Fruit fly (Drosophila melanogaster) whole organism, embryonic: ENCODE results near the gene yellow-e3.
A peak's percentile ranks its signal among the peaks of the same experiment; 100 is the strongest.

ENCODE experiments used
- Ada2b ChIP-seq: fragments of 200-800 bp; sonication (Bioruptor generic); IDR thresholded peaks from 2 replicates; pipeline ENCODE4 v1.3.6; 2022; ENCODE audit warnings: missing biosample characterization, missing genetic modification characterization
- BEAF-32 ChIP-seq: fragments of 200-800 bp; sonication (Bioruptor generic); optimal IDR thresholded peaks from 3 replicates; lab custom pipeline; 2017; ENCODE audit warnings: missing biosample characterization, missing genetic modification characterization, mild to moderate bottlenecking, moderate library complexity, missing genetic modification reagents
- C15 ChIP-seq: fragments of 200-800 bp; sonication (Bioruptor generic); IDR thresholded peaks from 3 replicates; pipeline ENCODE4 v1.3.6; 2022; ENCODE audit warnings: missing biosample characterization, missing genetic modification characterization
- CG10431 ChIP-seq: fragments of 200-800 bp; sonication (Bioruptor generic); optimal IDR thresholded peaks from 3 replicates; lab custom pipeline; 2018; ENCODE audit warnings: missing biosample characterization, mild to moderate bottlenecking, missing genetic modification characterization
- CG11695 ChIP-seq: fragments of 200-800 bp; sonication (Bioruptor generic); IDR thresholded peaks from 3 replicates; pipeline ENCODE4 v1.3.6; 2022; ENCODE audit warnings: missing biosample characterization, missing genetic modification characterization
- CG12155 ChIP-seq: fragments of 200-800 bp; sonication (Bioruptor generic); optimal IDR thresholded peaks from 3 replicates; lab custom pipeline; 2016; ENCODE audit warnings: missing biosample characterization, missing genetic modification characterization
- CG12744 ChIP-seq: fragments of 200-800 bp; sonication (Bioruptor generic); optimal IDR thresholded peaks from 2 replicates; lab custom pipeline; 2016; ENCODE audit warnings: missing biosample characterization, missing genetic modification characterization
- CG16779 ChIP-seq: fragments of 200-800 bp; sonication (Bioruptor generic); IDR thresholded peaks from 2 replicates; pipeline ENCODE4 v1.3.6; 2022; ENCODE audit warnings: missing biosample characterization, missing genetic modification characterization
- CG17912 ChIP-seq: fragments of 200-800 bp; sonication (Bioruptor generic); optimal IDR thresholded peaks from 2 replicates; lab custom pipeline; 2018; ENCODE audit warnings: missing biosample characterization, mild to moderate bottlenecking, missing genetic modification characterization
- CG2678 ChIP-seq: fragments of 200-800 bp; sonication (Bioruptor generic); optimal IDR thresholded peaks from 3 replicates; lab custom pipeline; 2019; ENCODE audit warnings: missing biosample characterization, mild to moderate bottlenecking, missing genetic modification characterization, moderate library complexity
- CG30431 ChIP-seq: fragments of 200-800 bp; sonication (Bioruptor generic); optimal IDR thresholded peaks from 2 replicates; lab custom pipeline; 2017; ENCODE audit warnings: missing biosample characterization, missing genetic modification characterization
- CG3838 ChIP-seq: fragments of 200-800 bp; sonication (Bioruptor generic); optimal IDR thresholded peaks from 3 replicates; lab custom pipeline; 2016; ENCODE audit warnings: missing biosample characterization, missing genetic modification characterization
- CG3847 ChIP-seq: fragments of 200-800 bp; sonication (Bioruptor generic); IDR thresholded peaks from 2 replicates; pipeline ENCODE4 v1.3.6; 2022; ENCODE audit warnings: missing biosample characterization, missing genetic modification characterization
- CG4854 ChIP-seq: fragments of 200-800 bp; sonication (Bioruptor generic); optimal IDR thresholded peaks from 2 replicates; lab custom pipeline; 2016; ENCODE audit warnings: missing biosample characterization, missing genetic modification characterization, inconsistent platforms
- CG6175 ChIP-seq: fragments of 200-800 bp; sonication (Bioruptor generic); IDR thresholded peaks from 3 replicates; pipeline ENCODE4 v1.3.6; 2022; ENCODE audit warnings: missing biosample characterization, missing genetic modification characterization
- CG6272 ChIP-seq: fragments of 200-800 bp; sonication (Bioruptor generic); IDR thresholded peaks from 2 replicates; pipeline ENCODE4 v1.3.6; 2022; ENCODE audit warnings: missing biosample characterization, missing genetic modification characterization
- CG6765 ChIP-seq: fragments of 200-800 bp; sonication (Bioruptor generic); optimal IDR thresholded peaks from 3 replicates; lab custom pipeline; 2017; ENCODE audit warnings: missing biosample characterization, mild to moderate bottlenecking, missing genetic modification characterization
- CG8478 ChIP-seq: fragments of >200 bp; optimal IDR thresholded peaks from 2 replicates; lab custom pipeline; 2018
- CTCF ChIP-seq: fragments of 200-800 bp; sonication (Bioruptor generic); optimal IDR thresholded peaks from 2 replicates; lab custom pipeline; 2017; ENCODE audit warnings: missing biosample characterization, mild to moderate bottlenecking, missing genetic modification characterization, moderate library complexity
- Deaf1 ChIP-seq: fragments of 200-800 bp; optimal IDR thresholded peaks from 3 replicates; lab custom pipeline; 2019; ENCODE audit warnings: missing biosample characterization, mild to moderate bottlenecking, missing genetic modification characterization, moderate library complexity
- Dll ChIP-seq: fragments of 200-800 bp; sonication (Bioruptor generic); IDR thresholded peaks from 4 replicates; pipeline ENCODE4 v1.3.6; 2022; ENCODE audit warnings: missing biosample characterization, missing genetic modification characterization; ENCODE audit not compliant: partially characterized antibody
- Dp ChIP-seq: fragments of 200-800 bp; sonication (Bioruptor generic); optimal IDR thresholded peaks from 2 replicates; lab custom pipeline; 2018; ENCODE audit warnings: missing biosample characterization, mild to moderate bottlenecking, missing genetic modification characterization, moderate library complexity
- HLH3B ChIP-seq: fragments of 200-800 bp; sonication (Bioruptor generic); IDR thresholded peaks from 2 replicates; pipeline ENCODE4 v1.3.6; 2022; ENCODE audit warnings: missing biosample characterization, missing genetic modification characterization
- HLHmδ ChIP-seq: fragments of 200-800 bp; sonication (Bioruptor generic); optimal IDR thresholded peaks from 2 replicates; lab custom pipeline; 2018; ENCODE audit warnings: missing biosample characterization, mild to moderate bottlenecking, missing genetic modification characterization, moderate library complexity
- Hmr ChIP-seq: fragments of 200-800 bp; sonication (Bioruptor generic); optimal IDR thresholded peaks from 3 replicates; lab custom pipeline; 2017; ENCODE audit warnings: mild to moderate bottlenecking, missing biosample characterization, missing genetic modification reagents, missing genetic modification characterization
- Hmx ChIP-seq: fragments of 200-800 bp; sonication (Bioruptor generic); optimal IDR thresholded peaks from 2 replicates; lab custom pipeline; 2016; ENCODE audit warnings: missing biosample characterization, missing genetic modification characterization
- MBD-R2 ChIP-seq: fragments of 200-800 bp; sonication (Bioruptor generic); IDR thresholded peaks from 2 replicates; pipeline ENCODE4 v1.3.6; 2022; ENCODE audit warnings: missing biosample characterization, missing genetic modification characterization
- Mad ChIP-seq: fragments of 200-800 bp; sonication (Bioruptor generic); optimal IDR thresholded peaks from 2 replicates; lab custom pipeline; 2016; ENCODE audit warnings: missing biosample characterization, missing genetic modification characterization
- Neu2 ChIP-seq: fragments of 200-800 bp; sonication (Bioruptor generic); optimal IDR thresholded peaks from 3 replicates; lab custom pipeline; 2016; ENCODE audit warnings: missing biosample characterization, missing genetic modification characterization, borderline replicate concordance
- Nf-YC ChIP-seq: fragments of 200-800 bp; optimal IDR thresholded peaks from 3 replicates; lab custom pipeline; 2019; ENCODE audit warnings: missing biosample characterization, mild to moderate bottlenecking, missing genetic modification characterization, moderate library complexity
- Ravus ChIP-seq: fragments of 200-800 bp; sonication (Bioruptor generic); IDR thresholded peaks from 2 replicates; pipeline ENCODE4 v1.3.6; 2022; ENCODE audit warnings: missing biosample characterization, missing genetic modification characterization
- Scr ChIP-seq: fragments of 200-800 bp; sonication (Bioruptor generic); IDR thresholded peaks from 2 replicates; pipeline ENCODE4 v1.3.6; 2022; ENCODE audit warnings: missing biosample characterization, missing genetic modification characterization; ENCODE audit not compliant: partially characterized antibody
- Sox102F ChIP-seq: fragments of 200-800 bp; sonication (Bioruptor generic); optimal IDR thresholded peaks from 2 replicates; lab custom pipeline; 2018; ENCODE audit warnings: missing biosample characterization, mild to moderate bottlenecking, missing genetic modification characterization, moderate library complexity
- Tbp ChIP-seq: fragments of >200 bp; optimal IDR thresholded peaks from 2 replicates; lab custom pipeline; 2018; ENCODE audit warnings: missing biosample characterization, missing genetic modification characterization
- ato ChIP-seq: fragments of 200-800 bp; sonication (Bioruptor generic); IDR thresholded peaks from 2 replicates; pipeline ENCODE4 v1.3.6; 2022; ENCODE audit warnings: missing biosample characterization, missing genetic modification characterization; ENCODE audit not compliant: partially characterized antibody
- bcd ChIP-seq: fragments of 200-800 bp; sonication (Bioruptor generic); optimal IDR thresholded peaks from 2 replicates; lab custom pipeline; 2017; ENCODE audit warnings: missing biosample characterization, mild to moderate bottlenecking, missing genetic modification characterization
- br ChIP-seq: fragments of >200 bp; optimal IDR thresholded peaks from 2 replicates; lab custom pipeline; 2017
- cwo ChIP-seq: fragments of 200-800 bp; sonication (Bioruptor generic); optimal IDR thresholded peaks from 3 replicates; lab custom pipeline; 2017; ENCODE audit warnings: missing biosample characterization, missing genetic modification characterization, mild to moderate bottlenecking, moderate library complexity, missing genetic modification reagents
- fu2 ChIP-seq: fragments of 200-800 bp; sonication (Bioruptor generic); optimal IDR thresholded peaks from 2 replicates; lab custom pipeline; 2016; ENCODE audit warnings: missing biosample characterization, missing genetic modification characterization
- gce ChIP-seq: fragments of 200-800 bp; sonication (Bioruptor generic); IDR thresholded peaks from 3 replicates; pipeline ENCODE4 v1.3.6; 2022; ENCODE audit warnings: missing biosample characterization, missing genetic modification characterization
- grn ChIP-seq: fragments of 200-800 bp; sonication (Bioruptor generic); optimal IDR thresholded peaks from 3 replicates; lab custom pipeline; 2017; ENCODE audit warnings: missing biosample characterization, missing genetic modification characterization
- jigr1 ChIP-seq: fragments of 200-800 bp; sonication (Bioruptor generic); IDR thresholded peaks from 3 replicates; pipeline ENCODE4 v1.3.6; 2022; ENCODE audit warnings: missing biosample characterization, missing genetic modification characterization
- mirr ChIP-seq: fragments of 200-800 bp; sonication (Bioruptor generic); optimal IDR thresholded peaks from 3 replicates; lab custom pipeline; 2018; ENCODE audit warnings: missing biosample characterization, mild to moderate bottlenecking, missing genetic modification characterization
- nerfin-2 ChIP-seq: fragments of 200-800 bp; sonication (Bioruptor generic); IDR thresholded peaks from 2 replicates; pipeline ENCODE4 v1.3.6; 2022; ENCODE audit warnings: missing biosample characterization, missing genetic modification characterization; ENCODE audit not compliant: partially characterized antibody
- psq ChIP-seq: fragments of 200-800 bp; sonication (Bioruptor generic); optimal IDR thresholded peaks from 2 replicates; lab custom pipeline; 2017; ENCODE audit warnings: missing biosample characterization, missing genetic modification characterization
- ro ChIP-seq: fragments of 200-800 bp; sonication (Bioruptor generic); IDR thresholded peaks from 2 replicates; pipeline ENCODE4 v1.3.6; 2022; ENCODE audit warnings: missing biosample characterization, missing genetic modification characterization
- sc ChIP-seq, 3 experiments: fragments of >200 bp in 2 of 3; fragments of 200-800 bp in 1 of 3; sonication (Bioruptor generic) in 1 of 3; optimal IDR thresholded peaks; 2 replicates in 2 of 3; 3 replicates in 1 of 3; lab custom pipeline; 2017; ENCODE audit warnings: mild to moderate bottlenecking in 1 of 3, missing biosample characterization in 1 of 3, missing genetic modification characterization in 1 of 3, missing genetic modification reagents in 1 of 3
- sd ChIP-seq: fragments of 200-800 bp; sonication (Bioruptor generic); optimal IDR thresholded peaks from 3 replicates; lab custom pipeline; 2018; ENCODE audit warnings: missing biosample characterization, mild to moderate bottlenecking, missing genetic modification characterization, moderate library complexity
- so ChIP-seq: fragments of 200-800 bp; sonication (Bioruptor generic); IDR thresholded peaks from 3 replicates; pipeline ENCODE4 v1.3.6; 2022; ENCODE audit warnings: missing biosample characterization, missing genetic modification characterization
- sqz ChIP-seq: fragments of 200-800 bp; sonication (Bioruptor generic); optimal IDR thresholded peaks from 3 replicates; lab custom pipeline; 2018; ENCODE audit warnings: missing biosample characterization, mild to moderate bottlenecking, missing genetic modification characterization
- trh ChIP-seq: fragments of 200-800 bp; sonication (Bioruptor generic); optimal IDR thresholded peaks from 2 replicates; lab custom pipeline; 2016; ENCODE audit warnings: missing biosample characterization, missing genetic modification characterization
- zen ChIP-seq: fragments of 200-800 bp; sonication (Bioruptor generic); optimal IDR thresholded peaks from 3 replicates; lab custom pipeline; 2018; ENCODE audit warnings: missing biosample characterization, mild to moderate bottlenecking, missing genetic modification characterization, moderate library complexity

yellow-e3 gene

DNA sequence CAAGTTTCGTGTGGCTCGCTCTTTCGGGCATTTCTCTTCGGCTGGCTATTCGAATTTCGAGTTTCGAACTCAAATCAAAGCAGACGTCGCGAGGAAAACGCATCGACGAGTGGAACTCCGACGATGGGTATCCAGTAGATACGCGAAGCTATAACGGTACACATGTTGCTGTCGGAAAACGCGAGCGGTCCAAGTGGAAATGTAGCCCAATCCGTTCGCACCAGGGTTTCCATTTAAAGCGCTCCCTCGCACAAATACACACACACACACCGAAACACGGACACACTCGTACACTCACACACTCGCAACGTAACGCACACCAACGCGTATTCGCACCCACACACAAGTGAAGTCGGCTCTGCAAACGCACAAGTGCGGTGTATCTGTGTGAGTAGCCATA, 45.7 kb upstream of the yellow-e3 start, which contains the start of gene side-IV (continued):
- peak; percentile 14 for TF ChIP-seq CG10431
- 0 out of 3 replicates have a peak, but pooled peaks have one; percentile 17 for TF ChIP-seq CG11695 (GFP tag; lab: Robert Waterston, UW)
- TF ChIP-seq CG12155 (GFP tag; lab: Kevin White, UChicago) = peak; percentile 12
- TF ChIP-seq zen (tag; lab: Kevin White, UChicago) = no peak
- no peak for TF ChIP-seq br
- TF ChIP-seq Hmr (GFP tag; lab: Kevin White, UChicago) = peak; percentile 27
- no peak for TF ChIP-seq CG2678
- no peak for TF ChIP-seq Sox102F (GFP tag; lab: Kevin White, UChicago)
- 0 out of 2 replicates have a peak, but pooled peaks have one; percentile 16 for TF ChIP-seq CG3847 (GFP tag; lab: Robert Waterston, UW)
- peak; percentile 23 for TF ChIP-seq mirr (GFP tag; lab: Kevin White, UChicago)
- TF ChIP-seq ato (GFP tag; lab: Robert Waterston, UW) = no peak
- 0 out of 2 replicates have a peak, but pooled peaks have one; percentile 14 for TF ChIP-seq CG16779 (GFP tag; lab: Robert Waterston, UW)
- TF ChIP-seq CG6272 (GFP tag; lab: Robert Waterston, UW) = no peak
- no peak for TF ChIP-seq Mad (GFP tag; lab: Kevin White, UChicago)
- TF ChIP-seq Deaf1 (tag; lab: Kevin White, UChicago) = peak; percentile 92
- peak; percentile 47 for TF ChIP-seq HLHmδ (GFP tag; lab: Kevin White, UChicago)
- TF ChIP-seq CG6765 (GFP tag; lab: Kevin White, UChicago) = peak; percentile 22
- no peak for TF ChIP-seq ro
- TF ChIP-seq CG12744 = no peak
- TF ChIP-seq grn = no peak
- TF ChIP-seq Nf-YC = peak; percentile 35
- TF ChIP-seq nerfin-2 (GFP tag; lab: Robert Waterston, UW) = no peak
- no peak for TF ChIP-seq sqz
- TF ChIP-seq fu2 (GFP tag; lab: Kevin White, UChicago) = no peak
- no peak for TF ChIP-seq CTCF (GFP tag; lab: Kevin White, UChicago)
- no peak for TF ChIP-seq bcd (GFP tag; lab: Kevin White, UChicago)
- no peak for TF ChIP-seq HLH3B (GFP tag; lab: Robert Waterston, UW)
- no peak for TF ChIP-seq BEAF-32
- TF ChIP-seq Ada2b (GFP tag; lab: Robert Waterston, UW) = no peak
- TF ChIP-seq CG17912 (GFP tag; lab: Kevin White, UChicago) = no peak
- no peak for TF ChIP-seq Hmx (GFP tag; lab: Kevin White, UChicago)
- no peak for TF ChIP-seq sc (optimal IDR thresholded peaks at IDR 0.05; lab: Kevin White, UChicago)
- TF ChIP-seq sc (GFP tag; optimal IDR thresholded peaks at IDR 0.05; lab: Kevin White, UChicago) = no peak
- no peak for TF ChIP-seq CG30431
- TF ChIP-seq jigr1 (GFP tag; lab: Robert Waterston, UW) = no peak
- no peak for TF ChIP-seq CG6175 (GFP tag; lab: Robert Waterston, UW)
- no peak for TF ChIP-seq gce (GFP tag; lab: Robert Waterston, UW)
- no peak for TF ChIP-seq cwo
- peak; percentile 60; the same call in 1 of the 3 replicates for TF ChIP-seq so (GFP tag; lab: Robert Waterston, UW)
- TF ChIP-seq Dll (GFP tag; lab: Robert Waterston, UW) = 0 out of 4 replicates have a peak, but pooled peaks have one; percentile 25
- TF ChIP-seq Neu2 (GFP tag; lab: Kevin White, UChicago) = no peak
- no peak for TF ChIP-seq Tbp (GFP tag; lab: Kevin White, UChicago)
- no peak for TF ChIP-seq CG4854 (GFP tag; lab: Kevin White, UChicago)
- no peak for TF ChIP-seq trh (GFP tag; lab: Kevin White, UChicago)
- TF ChIP-seq MBD-R2 (GFP tag; lab: Robert Waterston, UW) = no peak
- TF ChIP-seq sd (tag; lab: Kevin White, UChicago) = peak; percentile 5
- TF ChIP-seq psq (GFP tag; lab: Kevin White, UChicago) = no peak
- peak; percentile 44; the same call in 1 of the 2 replicates for TF ChIP-seq Scr
- no peak for TF ChIP-seq C15
- TF ChIP-seq Dp (GFP tag; lab: Kevin White, UChicago) = no peak
- TF ChIP-seq CG8478 (lab: Kevin White, UChicago) = peak; percentile 89
- no peak for TF ChIP-seq CG3838
- no peak for TF ChIP-seq Ravus (GFP tag; lab: Robert Waterston, UW)
